Fruit fly (Drosophila melanogaster): ENCODE results near the gene caps.

dm6 chr3L:13246278-13247069 is 18.0 kb downstream of the caps start:
- TF ChIP-seq CG15710 (tag; optimal IDR thresholded peaks at IDR 0.05) (no peak), EcR (GFP tag; optimal IDR thresholded peaks at IDR 0.05) (no peak), CG32121 (GFP tag; IDR thresholded peaks at IDR 0.05) (no peak), gl (tag; optimal IDR thresholded peaks at IDR 0.05) (no peak)
